Fruit fly (Drosophila melanogaster): ENCODE results near the gene C1GalTA.
A peak's percentile ranks its signal among the peaks of the same experiment; 100 is the strongest.

C1GalTA gene

dm6 chr2L:8949919-8950722 is 895 bp downstream of the C1GalTA start:
- TF ChIP-seq Ssrp (tag; optimal IDR thresholded peaks at IDR 0.05) (no peak), CG4820 (GFP tag; optimal IDR thresholded peaks at IDR 0.05) (no peak), CG17359 (tag; optimal IDR thresholded peaks at IDR 0.05) (no peak), oc (tag; optimal IDR thresholded peaks at IDR 0.05) (no peak), Trl (optimal IDR thresholded peaks at IDR 0.05) (peak; percentile 58 to 83), Trl (GFP tag; optimal IDR thresholded peaks at IDR 0.05) (peak; percentile 7), CG8478 (optimal IDR thresholded peaks at IDR 0.05) (no peak), Gug (GFP tag; IDR thresholded peaks at IDR 0.05) (no peak), ase (GFP tag; IDR thresholded peaks at IDR 0.05) (no peak), crol (GFP tag; IDR thresholded peaks at IDR 0.05) (peak; percentile 79), CG17912 (GFP tag; optimal IDR thresholded peaks at IDR 0.05) (no peak), Dbx (GFP tag; IDR thresholded peaks at IDR 0.05) (no peak), so (GFP tag; IDR thresholded peaks at IDR 0.05) (no peak), CG8290 (GFP tag; optimal IDR thresholded peaks at IDR 0.05) (no peak), CG8290 (tag; optimal IDR thresholded peaks at IDR 0.05) (no peak), nerfin-1 (tag; optimal IDR thresholded peaks at IDR 0.05) (peak; percentile 50), dm (GFP tag; optimal IDR thresholded peaks at IDR 0.05) (no peak), CG2129 (GFP tag; IDR thresholded peaks at IDR 0.05; ENCODE audit: partially characterized antibody) (no peak), bsh (GFP tag; optimal IDR thresholded peaks at IDR 0.05) (peak in 1 of 2 experiments; percentile 53), Hr51 (GFP tag; optimal IDR thresholded peaks at IDR 0.05) (no peak), Drgx (GFP tag; IDR thresholded peaks at IDR 0.05) (peak; percentile 21; the same call in 1 of the 2 replicates), Sox100B (GFP tag; optimal IDR thresholded peaks at IDR 0.05) (no peak), CG7271 (tag; optimal IDR thresholded peaks at IDR 0.05) (no peak), CG1233 (GFP tag; optimal IDR thresholded peaks at IDR 0.05) (no peak), Spps (tag; optimal IDR thresholded peaks at IDR 0.05) (no peak), bab2 (GFP tag; optimal IDR thresholded peaks at IDR 0.05) (no peak), amos (GFP tag; IDR thresholded peaks at IDR 0.05; ENCODE audit: partially characterized antibody) (no peak), CG1603 (tag; optimal IDR thresholded peaks at IDR 0.05) (no peak), sens-2 (GFP tag; IDR thresholded peaks at IDR 0.05) (no peak), CG3163 (GFP tag; optimal IDR thresholded peaks at IDR 0.05) (no peak), pros (GFP tag; optimal IDR thresholded peaks at IDR 0.05) (peak; percentile 93), CG13775 (GFP tag; optimal IDR thresholded peaks at IDR 0.05) (no peak), aop (GFP tag; IDR thresholded peaks at IDR 0.05) (peak; percentile 81), Blimp-1 (GFP tag; optimal IDR thresholded peaks at IDR 0.05) (peak; percentile 48), ken (GFP tag; IDR thresholded peaks at IDR 0.05) (no peak), H15 (GFP tag; IDR thresholded peaks at IDR 0.05) (no peak), dan (GFP tag; IDR thresholded peaks at IDR 0.05) (no peak), ftz-f1 (GFP tag; optimal IDR thresholded peaks at IDR 0.05) (no peak), CG4707 (GFP tag; optimal IDR thresholded peaks at IDR 0.05) (no peak), CG10431 (GFP tag; optimal IDR thresholded peaks at IDR 0.05) (peak; percentile 15), CG11504 (tag; optimal IDR thresholded peaks at IDR 0.05) (no peak), D (optimal IDR thresholded peaks at IDR 0.05) (no peak), D (GFP tag; optimal IDR thresholded peaks at IDR 0.05) (peak; percentile 30), CG12942 (GFP tag; optimal IDR thresholded peaks at IDR 0.05) (no peak), emc (GFP tag; optimal IDR thresholded peaks at IDR 0.05) (no peak), kni (GFP tag; optimal IDR thresholded peaks at IDR 0.05) (peak; percentile 57), CG30403 (GFP tag; optimal IDR thresholded peaks at IDR 0.05) (peak; percentile 2), ci (GFP tag; IDR thresholded peaks at IDR 0.05) (peak; percentile 58; the same call in 1 of the 3 replicates), CG12391 (tag; optimal IDR thresholded peaks at IDR 0.05) (peak; percentile 12), slp2 (GFP tag; optimal IDR thresholded peaks at IDR 0.05) (no peak), mirr (GFP tag; optimal IDR thresholded peaks at IDR 0.05) (no peak)

Data from whole organism, embryonic.